Fruit fly (Drosophila melanogaster) whole organism, embryonic: ENCODE data around the gene CG1622.

Experiments used
- Ada2b ChIP-seq: fragments of 200-800 bp; sonication (Bioruptor generic); IDR thresholded peaks from 2 replicates; pipeline ENCODE4 v1.3.6; 2022; ENCODE audit warnings: missing biosample characterization, missing genetic modification characterization
- Adf1 ChIP-seq: fragments of 200-800 bp; sonication (Bioruptor generic); IDR thresholded peaks from 2 replicates; pipeline ENCODE4 v1.3.6; 2022; ENCODE audit warnings: missing biosample characterization, missing genetic modification characterization
- Aef1 ChIP-seq: fragments of 200-800 bp; sonication (Bioruptor generic); IDR thresholded peaks from 3 replicates; pipeline ENCODE4 v1.3.6; 2022; ENCODE audit warnings: missing biosample characterization, missing genetic modification characterization
- CG1024 ChIP-seq: fragments of 200-800 bp; sonication (Bioruptor generic); IDR thresholded peaks from 2 replicates; pipeline ENCODE4 v1.3.6; 2022; ENCODE audit warnings: missing biosample characterization, missing genetic modification characterization
- CG10321 ChIP-seq: fragments of 200-800 bp; sonication (Bioruptor generic); IDR thresholded peaks from 2 replicates; pipeline ENCODE4 v1.3.6; 2022; ENCODE audit warnings: missing biosample characterization, missing genetic modification characterization
- CG10366 ChIP-seq: fragments of 200-800 bp; sonication (Bioruptor generic); IDR thresholded peaks from 2 replicates; pipeline ENCODE4 v1.3.6; 2022; ENCODE audit warnings: missing biosample characterization, missing genetic modification characterization
- CG11695 ChIP-seq: fragments of 200-800 bp; sonication (Bioruptor generic); IDR thresholded peaks from 3 replicates; pipeline ENCODE4 v1.3.6; 2022; ENCODE audit warnings: missing biosample characterization, missing genetic modification characterization
- CG12659 ChIP-seq: fragments of 200-800 bp; sonication (Bioruptor generic); optimal IDR thresholded peaks from 3 replicates; lab custom pipeline; 2017; ENCODE audit warnings: mild to moderate bottlenecking, missing biosample characterization, missing genetic modification reagents, missing genetic modification characterization
- CG12744 ChIP-seq: fragments of 200-800 bp; sonication (Bioruptor generic); optimal IDR thresholded peaks from 2 replicates; lab custom pipeline; 2016; ENCODE audit warnings: missing biosample characterization, missing genetic modification characterization
- CG16813 ChIP-seq: fragments of 200-800 bp; sonication (Bioruptor generic); IDR thresholded peaks from 3 replicates; pipeline ENCODE4 v1.3.6; 2022; ENCODE audit warnings: missing biosample characterization, missing genetic modification characterization; ENCODE audit not compliant: partially characterized antibody
- CG16815 ChIP-seq: fragments of 200-800 bp; sonication (Bioruptor generic); optimal IDR thresholded peaks from 3 replicates; lab custom pipeline; 2017; ENCODE audit warnings: missing biosample characterization, mild to moderate bottlenecking, missing genetic modification characterization
- CG17612 ChIP-seq: fragments of 200-800 bp; sonication (Bioruptor generic); IDR thresholded peaks from 2 replicates; pipeline ENCODE4 v1.3.6; 2022; ENCODE audit warnings: missing biosample characterization, missing genetic modification characterization
- CG18599 ChIP-seq: fragments of 200-800 bp; sonication (Bioruptor generic); optimal IDR thresholded peaks from 3 replicates; lab custom pipeline; 2017; ENCODE audit warnings: missing biosample characterization, missing genetic modification characterization, mild to moderate bottlenecking, moderate library complexity, missing genetic modification reagents
- CG2199 ChIP-seq: fragments of 200-800 bp; sonication (Bioruptor generic); IDR thresholded peaks from 3 replicates; pipeline ENCODE4 v1.3.6; 2022; ENCODE audit warnings: missing biosample characterization, missing genetic modification characterization
- CG2202 ChIP-seq: fragments of 200-800 bp; sonication (Bioruptor generic); optimal IDR thresholded peaks from 2 replicates; lab custom pipeline; 2018; ENCODE audit warnings: missing biosample characterization, mild to moderate bottlenecking, missing genetic modification characterization
- CG31365 ChIP-seq: fragments of 200-800 bp; sonication (Bioruptor generic); optimal IDR thresholded peaks from 2 replicates; lab custom pipeline; 2018; ENCODE audit warnings: missing biosample characterization, mild to moderate bottlenecking, missing genetic modification characterization
- CG31388 ChIP-seq: fragments of 200-800 bp; sonication (Bioruptor generic); optimal IDR thresholded peaks from 2 replicates; lab custom pipeline; 2016; ENCODE audit warnings: missing biosample characterization, missing genetic modification characterization
- CG3281 ChIP-seq: fragments of 200-800 bp; sonication (Bioruptor generic); optimal IDR thresholded peaks from 3 replicates; lab custom pipeline; 2017; ENCODE audit warnings: missing biosample characterization, mild to moderate bottlenecking, missing genetic modification characterization
- CG34224 ChIP-seq: fragments of 200-800 bp; sonication (Bioruptor generic); IDR thresholded peaks from 3 replicates; pipeline ENCODE4 v1.3.6; 2022; ENCODE audit warnings: missing biosample characterization, missing genetic modification characterization; ENCODE audit not compliant: partially characterized antibody
- CG34376 ChIP-seq: fragments of 200-800 bp; sonication (Bioruptor generic); optimal IDR thresholded peaks from 2 replicates; lab custom pipeline; 2018; ENCODE audit warnings: missing biosample characterization, mild to moderate bottlenecking, missing genetic modification characterization
- CG4820 ChIP-seq: fragments of 200-800 bp; sonication (Bioruptor generic); optimal IDR thresholded peaks from 3 replicates; lab custom pipeline; 2016; ENCODE audit warnings: missing biosample characterization, missing genetic modification characterization
- CG6254 ChIP-seq: fragments of 200-800 bp; sonication (Bioruptor generic); optimal IDR thresholded peaks from 3 replicates; lab custom pipeline; 2017; ENCODE audit warnings: mild to moderate bottlenecking, missing biosample characterization, missing genetic modification reagents, missing genetic modification characterization
- CG8290 ChIP-seq, 3 experiments: fragments of 200-800 bp; sonication (Bioruptor generic); optimal IDR thresholded peaks; 2 replicates each; lab custom pipeline; 2016 to 2019; ENCODE audit warnings: missing biosample characterization in 3 of 3, missing genetic modification characterization in 3 of 3, mild to moderate bottlenecking in 2 of 3, moderate library complexity in 1 of 3
- CG9932 ChIP-seq: fragments of 200-800 bp; sonication (Bioruptor generic); IDR thresholded peaks from 2 replicates; pipeline ENCODE4 v1.3.6; 2022; ENCODE audit warnings: missing biosample characterization, missing genetic modification characterization
- GATAe ChIP-seq: fragments of 200-800 bp; sonication (Bioruptor generic); conservative IDR thresholded peaks from 2 replicates; pipeline ENCODE4 v1.3.6; 2022; ENCODE audit warnings: missing biosample characterization, missing genetic modification characterization
- Oaz ChIP-seq: fragments of 200-800 bp; sonication (Bioruptor generic); IDR thresholded peaks from 2 replicates; pipeline ENCODE4 v1.3.6; 2022; ENCODE audit warnings: missing biosample characterization, missing genetic modification characterization
- Pdp1 ChIP-seq, 2 experiments: fragments of 200-800 bp; sonication (Bioruptor generic); optimal IDR thresholded peaks; 3 replicates each; lab custom pipeline; 2016; ENCODE audit warnings: missing biosample characterization in 2 of 2, missing genetic modification characterization in 2 of 2, mild to moderate bottlenecking in 1 of 2, moderate library complexity in 1 of 2
- Scr ChIP-seq: fragments of 200-800 bp; sonication (Bioruptor generic); IDR thresholded peaks from 2 replicates; pipeline ENCODE4 v1.3.6; 2022; ENCODE audit warnings: missing biosample characterization, missing genetic modification characterization; ENCODE audit not compliant: partially characterized antibody
- Sin3A ChIP-seq: fragments of >200 bp; optimal IDR thresholded peaks from 2 replicates; lab custom pipeline; 2018
- Six4 ChIP-seq: fragments of 200-800 bp; sonication (Bioruptor generic); optimal IDR thresholded peaks from 2 replicates; lab custom pipeline; 2016; ENCODE audit warnings: missing biosample characterization, missing genetic modification characterization
- Tbp ChIP-seq: fragments of >200 bp; optimal IDR thresholded peaks from 2 replicates; lab custom pipeline; 2018; ENCODE audit warnings: missing biosample characterization, missing genetic modification characterization
- btn ChIP-seq: fragments of 200-800 bp; sonication (Bioruptor generic); optimal IDR thresholded peaks from 2 replicates; lab custom pipeline; 2016; ENCODE audit warnings: missing biosample characterization, missing genetic modification characterization
- chinmo ChIP-seq: fragments of 200-800 bp; sonication (Bioruptor generic); IDR thresholded peaks from 4 replicates; pipeline ENCODE4 v1.3.6; 2022; ENCODE audit warnings: missing biosample characterization, missing genetic modification characterization; ENCODE audit not compliant: partially characterized antibody
- crol ChIP-seq: fragments of 200-800 bp; sonication (Bioruptor generic); IDR thresholded peaks from 2 replicates; pipeline ENCODE4 v1.3.6; 2022; ENCODE audit warnings: missing biosample characterization, missing genetic modification characterization
- ewg ChIP-seq: fragments of 200-800 bp; sonication (Bioruptor generic); optimal IDR thresholded peaks from 3 replicates; lab custom pipeline; 2017; ENCODE audit warnings: mild to moderate bottlenecking, missing biosample characterization, missing genetic modification reagents, missing genetic modification characterization
- exex ChIP-seq: fragments of 200-800 bp; sonication (Bioruptor generic); optimal IDR thresholded peaks from 4 replicates; lab custom pipeline; 2018; ENCODE audit warnings: missing biosample characterization, mild to moderate bottlenecking, missing genetic modification characterization, moderate library complexity
- gsb-n ChIP-seq: fragments of 200-800 bp; sonication (Bioruptor generic); optimal IDR thresholded peaks from 3 replicates; lab custom pipeline; 2018; ENCODE audit warnings: missing biosample characterization, mild to moderate bottlenecking, missing genetic modification characterization
- hkb ChIP-seq, 2 experiments: fragments of 200-800 bp in 1 of 2; fragments of >200 bp in 1 of 2; sonication (Bioruptor generic) in 1 of 2; IDR thresholded peaks in 1 of 2; optimal IDR thresholded peaks in 1 of 2; 2 replicates each; pipeline versions ENCODE4 v1.3.6 to Lab custom; 2017 to 2022; ENCODE audit warnings: missing biosample characterization in 1 of 2, missing genetic modification characterization in 1 of 2
- kay ChIP-seq: fragments of 200-800 bp; sonication (Bioruptor generic); optimal IDR thresholded peaks from 2 replicates; lab custom pipeline; 2016; ENCODE audit warnings: missing biosample characterization, missing genetic modification characterization
- maf-S ChIP-seq: fragments of 200-800 bp; sonication (Bioruptor generic); optimal IDR thresholded peaks from 2 replicates; lab custom pipeline; 2016; ENCODE audit warnings: missing biosample characterization, missing genetic modification characterization
- mam ChIP-seq: fragments of 200-800 bp; sonication (Bioruptor generic); optimal IDR thresholded peaks from 3 replicates; lab custom pipeline; 2016; ENCODE audit warnings: missing biosample characterization, missing genetic modification characterization
- mld ChIP-seq: fragments of 200-800 bp; sonication (Bioruptor generic); IDR thresholded peaks from 3 replicates; pipeline ENCODE4 v1.3.6; 2022; ENCODE audit warnings: missing biosample characterization, missing genetic modification characterization; ENCODE audit not compliant: partially characterized antibody
- pita ChIP-seq: fragments of 200-800 bp; sonication (Bioruptor generic); optimal IDR thresholded peaks from 2 replicates; lab custom pipeline; 2017; ENCODE audit warnings: missing biosample characterization, mild to moderate bottlenecking, missing genetic modification characterization
- so ChIP-seq: fragments of 200-800 bp; sonication (Bioruptor generic); IDR thresholded peaks from 3 replicates; pipeline ENCODE4 v1.3.6; 2022; ENCODE audit warnings: missing biosample characterization, missing genetic modification characterization
- tgo ChIP-seq: fragments of 200-800 bp; sonication (Bioruptor generic); IDR thresholded peaks from 3 replicates; pipeline ENCODE4 v1.3.6; 2022; ENCODE audit warnings: missing biosample characterization, missing genetic modification characterization
- ttk ChIP-seq: fragments of 200-800 bp; sonication (Bioruptor generic); IDR thresholded peaks from 2 replicates; pipeline ENCODE4 v2.1.2; 2022; ENCODE audit warnings: missing biosample characterization, missing genetic modification characterization
- tup ChIP-seq: fragments of 200-800 bp; sonication (Bioruptor generic); optimal IDR thresholded peaks from 2 replicates; lab custom pipeline; 2016; ENCODE audit warnings: missing biosample characterization, mild to moderate bottlenecking, missing genetic modification characterization, moderate library complexity
- vfl ChIP-seq: fragments of 200-800 bp; sonication (Bioruptor generic); optimal IDR thresholded peaks from 2 replicates; lab custom pipeline; 2016; ENCODE audit warnings: missing biosample characterization, missing genetic modification characterization
- wdn ChIP-seq: fragments of 200-800 bp; sonication (Bioruptor generic); IDR thresholded peaks from 2 replicates; pipeline ENCODE4 v1.3.6; 2022; ENCODE audit warnings: missing biosample characterization, missing genetic modification characterization
- wor ChIP-seq: fragments of 200-800 bp; sonication (Bioruptor generic); IDR thresholded peaks from 2 replicates; pipeline ENCODE4 v1.3.6; 2022; ENCODE audit warnings: missing biosample characterization, missing genetic modification characterization

CG1622 gene

dm6 chrX:13323114-13323513 is 26.2 kb downstream of the CG1622 start (continued):
- TF ChIP-seq so (GFP tag; lab: Robert Waterston, UW) (0 out of 3 replicates have a peak, but pooled peaks have one; percentile 36), CG10321 (GFP tag; lab: Robert Waterston, UW) (no peak), Ada2b (GFP tag; lab: Robert Waterston, UW) (peak; percentile 65), CG8290 (GFP tag; optimal IDR thresholded peaks at IDR 0.05; lab: Kevin White, UChicago) (no peak), CG8290 (tag; optimal IDR thresholded peaks at IDR 0.05; lab: Kevin White, UChicago) (no peak), CG31388 (peak; percentile 46), CG34224 (no peak), vfl (GFP tag; lab: Kevin White, UChicago) (peak; percentile 75), tup (GFP tag; lab: Kevin White, UChicago) (peak; percentile 27), CG18599 (peak; percentile 47), CG31365 (no peak), ewg (GFP tag; lab: Kevin White, UChicago) (peak; percentile 27)

DNA sequence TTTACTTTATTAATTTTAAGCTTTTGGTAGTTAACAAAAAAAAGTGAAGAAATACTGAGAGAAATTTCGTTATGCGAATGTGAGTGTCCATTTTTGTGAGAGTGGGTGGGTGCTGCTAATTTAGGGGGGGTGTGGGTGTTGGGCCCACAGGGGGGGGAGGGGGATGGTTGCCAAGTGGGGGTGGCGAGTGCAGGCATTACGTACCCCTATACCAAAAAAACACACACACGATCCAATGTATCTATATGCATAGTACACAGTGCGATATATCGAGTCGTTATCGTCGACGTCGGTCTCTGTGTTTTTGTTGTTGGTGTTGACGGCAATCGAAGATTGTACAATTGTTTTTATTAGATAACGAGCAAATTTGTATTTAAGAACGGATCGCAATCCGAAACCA is 26.6 kb downstream of the CG1622 start:
- no peak for TF ChIP-seq kay
- TF ChIP-seq wor (GFP tag; lab: Robert Waterston, UW): 0 out of 2 replicates have a peak, but pooled peaks have one; percentile 1
- TF ChIP-seq hkb (optimal IDR thresholded peaks at IDR 0.05; lab: Kevin White, UChicago): no peak
- TF ChIP-seq hkb (GFP tag; IDR thresholded peaks at IDR 0.05; lab: Robert Waterston, UW): no peak
- TF ChIP-seq Pdp1 (GFP tag; optimal IDR thresholded peaks at IDR 0.05; lab: Kevin White, UChicago): no peak
- TF ChIP-seq CG34376 (GFP tag; lab: Kevin White, UChicago): no peak
- TF ChIP-seq btn: no peak
- no peak for TF ChIP-seq Scr (GFP tag; lab: Robert Waterston, UW)
- no peak for TF ChIP-seq CG2202
- no peak for TF ChIP-seq Tbp (GFP tag; lab: Kevin White, UChicago)
- 0 out of 3 replicates have a peak, but pooled peaks have one; percentile 12 for TF ChIP-seq CG2199
- TF ChIP-seq CG12744: no peak
- TF ChIP-seq crol (GFP tag; lab: Robert Waterston, UW): peak; percentile 83
- no peak for TF ChIP-seq CG16815 (GFP tag; lab: Kevin White, UChicago)
- TF ChIP-seq wdn (GFP tag; lab: Robert Waterston, UW): no peak
- TF ChIP-seq CG10366 (GFP tag; lab: Robert Waterston, UW): peak; percentile 4; the same call in 1 of the 2 replicates
- TF ChIP-seq chinmo (GFP tag; lab: Robert Waterston, UW): 0 out of 4 replicates have a peak, but pooled peaks have one; percentile 55
- no peak for TF ChIP-seq maf-S (GFP tag; lab: Kevin White, UChicago)
- no peak for TF ChIP-seq GATAe
- TF ChIP-seq ttk (GFP tag; lab: Robert Waterston, UW): no peak
- no peak for TF ChIP-seq Six4 (GFP tag; lab: Kevin White, UChicago)
- TF ChIP-seq CG9932 (GFP tag; lab: Robert Waterston, UW): 0 out of 2 replicates have a peak, but pooled peaks have one; percentile 2
- no peak for TF ChIP-seq Sin3A (lab: Kevin White, UChicago)
- TF ChIP-seq Oaz (GFP tag; lab: Robert Waterston, UW): no peak
- no peak for TF ChIP-seq CG16813 (GFP tag; lab: Robert Waterston, UW)
- TF ChIP-seq Aef1: 0 out of 3 replicates have a peak, but pooled peaks have one; percentile 3
- no peak for TF ChIP-seq pita
- TF ChIP-seq CG4820 (GFP tag; lab: Kevin White, UChicago): no peak
- TF ChIP-seq CG6254: no peak
- no peak; the same call in 2 of the 3 replicates for TF ChIP-seq CG11695 (GFP tag; lab: Robert Waterston, UW)
- TF ChIP-seq gsb-n (tag; lab: Kevin White, UChicago): no peak
- no peak for TF ChIP-seq CG17612
- no peak for TF ChIP-seq mld (GFP tag; lab: Robert Waterston, UW)
- TF ChIP-seq exex (tag; lab: Kevin White, UChicago): peak; percentile 29
- TF ChIP-seq CG12659 (GFP tag; lab: Kevin White, UChicago): no peak
- TF ChIP-seq CG1024 (GFP tag; lab: Robert Waterston, UW): no peak
- no peak for TF ChIP-seq CG3281 (GFP tag; lab: Kevin White, UChicago)
- no peak for TF ChIP-seq Adf1 (GFP tag; lab: Robert Waterston, UW)
- no peak for TF ChIP-seq tgo (GFP tag; lab: Robert Waterston, UW)
- TF ChIP-seq mam (GFP tag; lab: Kevin White, UChicago): no peak
